Fruit fly (Drosophila melanogaster) whole organism, pupa: Measurements from ENCODE around the gene Hasp.

Source experiments
- CG10348 ChIP-seq: fragments of 200-800 bp; sonication (Bioruptor generic); IDR thresholded peaks from 2 replicates; pipeline ENCODE4 v1.3.6; 2022; ENCODE audit warnings: missing biosample characterization, missing genetic modification characterization
- CG12605 ChIP-seq: fragments of 200-800 bp; sonication (Bioruptor generic); IDR thresholded peaks from 2 replicates; pipeline ENCODE4 v1.3.6; 2022; ENCODE audit warnings: missing biosample characterization, missing genetic modification characterization
- CG13204 ChIP-seq: fragments of 200-800 bp; sonication (Bioruptor generic); optimal IDR thresholded peaks from 2 replicates; lab custom pipeline; 2018; ENCODE audit warnings: missing biosample characterization, mild to moderate bottlenecking, missing genetic modification characterization, moderate library complexity
- CG14655 ChIP-seq: fragments of 200-800 bp; sonication (Bioruptor generic); optimal IDR thresholded peaks from 3 replicates; lab custom pipeline; 2017; ENCODE audit warnings: mild to moderate bottlenecking, missing biosample characterization, missing genetic modification reagents, missing genetic modification characterization
- CG15710 ChIP-seq: fragments of 200-800 bp; sonication (Bioruptor generic); optimal IDR thresholded peaks from 2 replicates; lab custom pipeline; 2018; ENCODE audit warnings: missing biosample characterization, mild to moderate bottlenecking, missing genetic modification characterization, moderate library complexity
- CG17806 ChIP-seq: fragments of 200-800 bp; sonication (Bioruptor generic); optimal IDR thresholded peaks from 2 replicates; lab custom pipeline; 2018; ENCODE audit warnings: missing biosample characterization, mild to moderate bottlenecking, missing genetic modification characterization, moderate library complexity
- CG32121 ChIP-seq: fragments of 200-800 bp; sonication (Bioruptor generic); IDR thresholded peaks from 2 replicates; pipeline ENCODE4 v1.3.6; 2022; ENCODE audit warnings: missing biosample characterization, missing genetic modification characterization
- CG34367 ChIP-seq: fragments of 200-800 bp; sonication (Bioruptor generic); optimal IDR thresholded peaks from 2 replicates; lab custom pipeline; 2018; ENCODE audit warnings: missing biosample characterization, mild to moderate bottlenecking, missing genetic modification characterization
- CG4496 ChIP-seq: fragments of 200-800 bp; sonication (Bioruptor generic); IDR thresholded peaks from 3 replicates; pipeline ENCODE4 v1.3.6; 2022; ENCODE audit warnings: missing biosample characterization, missing genetic modification characterization
- CG8159 ChIP-seq: fragments of 200-800 bp; sonication (Bioruptor generic); optimal IDR thresholded peaks from 3 replicates; lab custom pipeline; 2018; ENCODE audit warnings: missing biosample characterization, mild to moderate bottlenecking, missing genetic modification characterization, moderate library complexity
- CG8301 ChIP-seq: fragments of 200-800 bp; sonication (Bioruptor generic); optimal IDR thresholded peaks from 2 replicates; lab custom pipeline; 2018; ENCODE audit warnings: missing biosample characterization, mild to moderate bottlenecking, missing genetic modification characterization
- CG9948 ChIP-seq: fragments of 200-800 bp; sonication (Bioruptor generic); optimal IDR thresholded peaks from 2 replicates; lab custom pipeline; 2018; ENCODE audit warnings: missing biosample characterization, mild to moderate bottlenecking, missing genetic modification characterization, moderate library complexity
- D1 ChIP-seq: fragments of 200-800 bp; sonication (Bioruptor generic); optimal IDR thresholded peaks from 2 replicates; lab custom pipeline; 2018; ENCODE audit warnings: missing biosample characterization, mild to moderate bottlenecking, missing genetic modification characterization, moderate library complexity
- EcR ChIP-seq: fragments of 200-800 bp; sonication (Bioruptor generic); optimal IDR thresholded peaks from 3 replicates; lab custom pipeline; 2019; ENCODE audit warnings: missing biosample characterization, missing genetic modification characterization, mild to moderate bottlenecking, moderate library complexity, missing genetic modification reagents
- Ets98B ChIP-seq: fragments of 200-800 bp; sonication (Bioruptor generic); IDR thresholded peaks from 2 replicates; pipeline ENCODE4 v1.3.6; 2022; ENCODE audit warnings: missing biosample characterization, missing genetic modification characterization
- Pif1A ChIP-seq: fragments of 200-800 bp; sonication (Bioruptor generic); optimal IDR thresholded peaks from 3 replicates; lab custom pipeline; 2016; ENCODE audit warnings: missing biosample characterization, missing genetic modification characterization
- Pif1B ChIP-seq: fragments of 200-800 bp; sonication (Bioruptor generic); optimal IDR thresholded peaks from 3 replicates; lab custom pipeline; 2016; ENCODE audit warnings: missing biosample characterization, missing genetic modification characterization
- Snoo ChIP-seq: fragments of 200-800 bp; sonication (Bioruptor generic); optimal IDR thresholded peaks from 3 replicates; lab custom pipeline; 2017; ENCODE audit warnings: missing biosample characterization, mild to moderate bottlenecking, missing genetic modification characterization, inconsistent platforms
- fd96Ca ChIP-seq: fragments of 200-800 bp; sonication (Bioruptor generic); IDR thresholded peaks from 3 replicates; pipeline ENCODE4 v1.3.6; 2022; ENCODE audit warnings: missing biosample characterization, missing genetic modification characterization
- gl ChIP-seq: fragments of 200-800 bp; sonication (Bioruptor generic); optimal IDR thresholded peaks from 2 replicates; lab custom pipeline; 2018; ENCODE audit warnings: missing biosample characterization, mild to moderate bottlenecking, missing genetic modification characterization
- rn ChIP-seq: fragments of 200-800 bp; sonication (Bioruptor generic); IDR thresholded peaks from 2 replicates; pipeline ENCODE4 v1.3.6; 2022; ENCODE audit warnings: missing biosample characterization, missing genetic modification characterization

Gene Hasp

DNA sequence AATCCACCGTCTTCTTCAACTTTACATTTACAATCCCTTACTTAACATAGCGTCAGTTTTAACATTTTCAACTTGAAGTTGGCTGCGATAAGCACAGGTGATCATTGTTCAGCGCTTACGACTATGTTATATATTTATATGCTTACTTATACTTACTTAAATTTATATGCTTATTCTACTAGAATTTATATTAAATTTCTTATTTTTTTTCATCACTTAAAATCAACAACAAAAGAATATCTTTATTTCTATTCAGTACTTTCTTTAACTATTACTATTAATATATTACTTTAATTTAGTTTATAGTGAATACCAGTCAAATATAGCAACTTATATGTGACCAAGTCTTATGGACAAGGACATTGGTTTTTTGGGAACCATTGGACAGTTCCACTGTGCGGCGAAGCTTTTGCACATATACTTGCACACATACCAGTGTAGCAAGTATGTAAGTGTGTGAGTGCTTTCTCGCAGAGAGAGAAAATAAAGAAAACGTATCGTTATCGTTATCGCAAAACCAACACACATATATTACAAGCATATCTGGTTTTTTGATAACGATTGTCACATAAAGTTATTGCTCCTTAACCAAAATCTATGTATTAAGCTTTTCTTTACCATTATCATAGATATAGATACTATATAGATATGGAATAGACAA lies at the start of gene Hasp:
Hasp (minus strand) TSS at position 51 of the 661 bp plus-strand sequence.
- TF ChIP-seq CG8159 (tag; lab: Kevin White, UChicago) (no peak), CG15710 (tag; lab: Kevin White, UChicago) (peak; percentile 18), CG17806 (no peak), CG9948 (tag; lab: Kevin White, UChicago) (no peak), Pif1B (peak; percentile 13), CG4496 (peak; percentile 13; the same call in 1 of the 3 replicates), Ets98B (GFP tag; lab: Robert Waterston, UW) (peak; percentile 21)
- TF ChIP-seq, all 21 proteins: peak for 4

dm6 chr2L:19565233-19565898 lies 48.4 kb upstream of the Hasp start, which contains the start of gene CG13077:
CG13077 (plus strand) TSS chr2L:19565863.
- no peak for TF ChIP-seq CG34367 (tag; lab: Kevin White, UChicago)
- TF ChIP-seq gl (tag; lab: Kevin White, UChicago): peak; percentile 63
- no peak for TF ChIP-seq CG13204 (GFP tag; lab: Kevin White, UChicago)
- no peak for TF ChIP-seq Ets98B (GFP tag; lab: Robert Waterston, UW)

DNA sequence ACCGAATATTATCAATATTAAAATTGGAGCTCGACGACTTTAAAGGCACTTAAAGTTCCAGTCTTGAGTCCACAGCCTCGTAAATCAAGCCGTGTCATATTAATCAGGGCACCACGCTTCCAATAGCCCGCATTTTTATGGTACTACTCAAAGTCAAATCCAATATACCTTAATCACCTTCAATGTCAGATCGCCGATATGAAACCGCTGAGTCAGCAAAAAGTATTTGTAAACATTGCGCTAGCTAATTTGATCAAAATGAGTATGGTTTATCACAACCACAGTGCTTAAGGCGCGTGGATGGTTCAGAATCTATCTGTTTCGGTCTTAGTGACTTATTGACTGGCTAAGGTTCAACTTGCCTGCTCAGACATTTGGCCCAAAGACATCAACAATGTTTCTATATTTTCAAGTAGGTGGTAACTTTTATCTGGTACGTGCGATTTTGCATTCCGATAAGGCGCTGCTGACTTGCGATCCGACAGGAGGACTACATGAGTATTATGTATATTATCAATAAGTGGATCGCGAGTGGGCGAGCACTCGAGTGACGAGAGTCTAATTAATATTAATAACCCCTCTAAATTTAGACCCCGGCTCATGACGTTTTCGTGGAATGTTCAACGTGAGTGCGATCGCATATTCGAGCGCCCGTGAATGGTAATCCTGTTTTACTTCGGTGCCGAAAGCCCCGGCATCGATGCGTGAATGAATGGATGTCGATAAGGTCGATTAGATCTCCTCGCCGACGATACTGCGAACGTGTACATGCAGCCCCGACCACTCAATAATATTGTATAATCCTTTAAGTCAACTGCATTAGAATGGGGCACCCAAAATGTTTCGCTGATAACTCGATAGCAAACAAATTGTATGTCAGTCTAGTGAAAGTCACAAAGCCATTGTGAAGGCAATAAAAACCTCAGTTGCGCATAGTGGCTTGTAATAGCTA lies 46.3 kb upstream of the Hasp start, which contains the start of gene CG13078:
CG13078 (plus strand) TSS at position 902 of the 952 bp plus-strand sequence.
- TF ChIP-seq CG15710 (tag; lab: Kevin White, UChicago): no peak
- no peak for TF ChIP-seq Pif1B
- TF ChIP-seq fd96Ca: no peak
- no peak for TF ChIP-seq Pif1A (GFP tag; lab: Kevin White, UChicago)
- TF ChIP-seq Snoo (tag; lab: Kevin White, UChicago): no peak
- no peak for TF ChIP-seq D1 (tag; lab: Kevin White, UChicago)
- no peak for TF ChIP-seq CG8159 (tag; lab: Kevin White, UChicago)
- no peak for TF ChIP-seq CG8301 (tag; lab: Kevin White, UChicago)
- no peak for TF ChIP-seq CG32121 (GFP tag; lab: Robert Waterston, UW)
- no peak for TF ChIP-seq CG9948 (tag; lab: Kevin White, UChicago)
- TF ChIP-seq Ets98B (GFP tag; lab: Robert Waterston, UW): no peak
- no peak for TF ChIP-seq CG13204 (GFP tag; lab: Kevin White, UChicago)
- TF ChIP-seq CG12605 (GFP tag; lab: Robert Waterston, UW): no peak
- TF ChIP-seq CG4496: no peak
- no peak for TF ChIP-seq CG14655 (GFP tag; lab: Kevin White, UChicago)
- no peak for TF ChIP-seq CG34367 (tag; lab: Kevin White, UChicago)
- no peak for TF ChIP-seq gl (tag; lab: Kevin White, UChicago)
- TF ChIP-seq rn (GFP tag; lab: Robert Waterston, UW): no peak
- TF ChIP-seq CG10348 (GFP tag; lab: Robert Waterston, UW): no peak
- no peak for TF ChIP-seq CG17806
- TF ChIP-seq, all 21 proteins: peak for 0

- no peak for TF ChIP-seq CG17806
- TF ChIP-seq CG34367 (tag; lab: Kevin White, UChicago): peak; percentile 28
- no peak for TF ChIP-seq fd96Ca
- TF ChIP-seq CG8301 (tag; lab: Kevin White, UChicago): no peak
- peak; percentile 89 for TF ChIP-seq CG4496
- no peak for TF ChIP-seq CG14655 (GFP tag; lab: Kevin White, UChicago)
- no peak for TF ChIP-seq Pif1A (GFP tag; lab: Kevin White, UChicago)
- TF ChIP-seq D1 (tag; lab: Kevin White, UChicago): no peak
- TF ChIP-seq CG10348 (GFP tag; lab: Robert Waterston, UW): no peak
- TF ChIP-seq CG8159 (tag; lab: Kevin White, UChicago): no peak
- peak; percentile 94 for TF ChIP-seq EcR (GFP tag; lab: Kevin White, UChicago)
- no peak for TF ChIP-seq CG15710 (tag; lab: Kevin White, UChicago)
- no peak for TF ChIP-seq CG32121 (GFP tag; lab: Robert Waterston, UW)
- TF ChIP-seq Snoo (tag; lab: Kevin White, UChicago): peak; percentile 50
- TF ChIP-seq Pif1B: peak; percentile 53
- TF ChIP-seq rn (GFP tag; lab: Robert Waterston, UW): no peak
- TF ChIP-seq CG9948 (tag; lab: Kevin White, UChicago): no peak
- TF ChIP-seq gl (tag; lab: Kevin White, UChicago): peak; percentile 65
- TF ChIP-seq CG13204 (GFP tag; lab: Kevin White, UChicago): no peak
Observed at dm6 chr2L:19549412-19549811, 32.4 kb upstream of the Hasp start.

DNA sequence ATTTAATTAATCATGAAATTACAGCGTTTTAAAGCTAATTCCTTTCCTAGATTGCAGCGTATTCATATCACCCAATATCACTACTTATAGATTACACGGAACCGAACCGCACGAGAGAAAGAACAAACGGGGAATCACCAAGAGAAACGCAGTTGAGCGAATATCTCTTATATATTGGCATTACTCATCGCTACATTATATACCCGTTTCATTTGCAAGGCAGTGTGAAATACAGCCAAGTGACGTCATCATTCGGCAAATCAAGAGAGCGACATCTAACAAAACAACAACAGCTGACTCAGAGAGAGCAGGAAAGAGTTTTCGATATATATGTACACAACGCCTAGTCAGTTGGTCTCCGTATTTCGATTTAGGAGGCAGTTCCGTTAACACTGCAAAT lies 31.2 kb upstream of the Hasp start, which contains the start of gene Tep4:
Tep4 (plus strand) TSS at position 350 of the 400 bp plus-strand sequence.
- TF ChIP-seq CG9948 (tag; lab: Kevin White, UChicago): no peak
- peak; percentile 31 for TF ChIP-seq EcR (GFP tag; lab: Kevin White, UChicago)
- 0 out of 2 replicates have a peak, but pooled peaks have one; percentile 7 for TF ChIP-seq CG12605 (GFP tag; lab: Robert Waterston, UW)
- TF ChIP-seq, all 21 proteins: peak for 2
